Fruit fly (Drosophila melanogaster): Measurements from ENCODE around the gene Elo68beta.

The Elo68beta gene

dm6 chr3L:11070372-11070854 is 31.1 kb downstream of the Elo68beta start, which contains the start of gene Mocs1 (continued):
- TF ChIP-seq CG33557 (GFP tag; optimal IDR thresholded peaks at IDR 0.05), result no peak
- TF ChIP-seq HLH3B (GFP tag; IDR thresholded peaks at IDR 0.05), result no peak
- TF ChIP-seq CG5245 (GFP tag; optimal IDR thresholded peaks at IDR 0.05), result no peak
- no peak for TF ChIP-seq Hand (GFP tag; optimal IDR thresholded peaks at IDR 0.05)
- TF ChIP-seq B-H2 (GFP tag; optimal IDR thresholded peaks at IDR 0.05), result peak; percentile 36
- no peak for TF ChIP-seq CG10431 (GFP tag; optimal IDR thresholded peaks at IDR 0.05)
- TF ChIP-seq ems (GFP tag; optimal IDR thresholded peaks at IDR 0.05), result no peak
- no peak for TF ChIP-seq Taf1 (GFP tag; IDR thresholded peaks at IDR 0.05)
- TF ChIP-seq Poxn (GFP tag; IDR thresholded peaks at IDR 0.05), result no peak
- no peak for TF ChIP-seq D (optimal IDR thresholded peaks at IDR 0.05)
- no peak for TF ChIP-seq D (GFP tag; optimal IDR thresholded peaks at IDR 0.05)
- TF ChIP-seq CG6272 (GFP tag; IDR thresholded peaks at IDR 0.05), result no peak
- TF ChIP-seq CG10565 (GFP tag; optimal IDR thresholded peaks at IDR 0.05), result no peak
- no peak for TF ChIP-seq Dp (GFP tag; optimal IDR thresholded peaks at IDR 0.05)
- TF ChIP-seq C15 (GFP tag; IDR thresholded peaks at IDR 0.05), result no peak
- TF ChIP-seq ab (GFP tag; optimal IDR thresholded peaks at IDR 0.05), result no peak
- TF ChIP-seq Hmr (GFP tag; optimal IDR thresholded peaks at IDR 0.05), result peak; percentile 22
- TF ChIP-seq gce (GFP tag; IDR thresholded peaks at IDR 0.05), result no peak
- no peak for TF ChIP-seq CG30020 (tag; optimal IDR thresholded peaks at IDR 0.05)
- no peak for TF ChIP-seq CG15601 (tag; optimal IDR thresholded peaks at IDR 0.05)
- TF ChIP-seq prd (optimal IDR thresholded peaks at IDR 0.05), result no peak
- no peak for TF ChIP-seq prd (GFP tag; IDR thresholded peaks at IDR 0.05)
- TF ChIP-seq Atf6 (GFP tag; IDR thresholded peaks at IDR 0.05), result 0 out of 2 replicates have a peak, but pooled peaks have one; percentile 43
- TF ChIP-seq exex (tag; optimal IDR thresholded peaks at IDR 0.05), result no peak
- TF ChIP-seq Awh (GFP tag; IDR thresholded peaks at IDR 0.05), result no peak
- TF ChIP-seq Lpt (GFP tag; optimal IDR thresholded peaks at IDR 0.05), result no peak
- TF ChIP-seq Dip3 (GFP tag; optimal IDR thresholded peaks at IDR 0.05), result no peak
- TF ChIP-seq unc-4 (GFP tag; IDR thresholded peaks at IDR 0.05; ENCODE audit: partially characterized antibody), result no peak
- no peak for TF ChIP-seq CG10147 (GFP tag; optimal IDR thresholded peaks at IDR 0.05)
- no peak for TF ChIP-seq CG18011 (GFP tag; optimal IDR thresholded peaks at IDR 0.05)
- TF ChIP-seq lab (GFP tag; optimal IDR thresholded peaks at IDR 0.05), result peak; percentile 68
- no peak for TF ChIP-seq Six4 (GFP tag; optimal IDR thresholded peaks at IDR 0.05)
- TF ChIP-seq D19B (GFP tag; optimal IDR thresholded peaks at IDR 0.05), result no peak
- TF ChIP-seq CG2120 (GFP tag; optimal IDR thresholded peaks at IDR 0.05), result no peak
- TF ChIP-seq abd-A (tag; optimal IDR thresholded peaks at IDR 0.05), result no peak
- TF ChIP-seq CTCF (GFP tag; optimal IDR thresholded peaks at IDR 0.05), result no peak
- no peak for TF ChIP-seq z (GFP tag; IDR thresholded peaks at IDR 0.05)
- no peak; the same call in 2 of the 3 replicates for TF ChIP-seq B-H1 (GFP tag; IDR thresholded peaks at IDR 0.05)
- TF ChIP-seq CG34224 (GFP tag; IDR thresholded peaks at IDR 0.05; ENCODE audit: partially characterized antibody), result no peak; the same call in 2 of the 3 replicates
- TF ChIP-seq Tbp (GFP tag; optimal IDR thresholded peaks at IDR 0.05), result no peak
- TF ChIP-seq Fer1 (GFP tag; optimal IDR thresholded peaks at IDR 0.05), result peak; percentile 41
- TF ChIP-seq CG13894 (tag; optimal IDR thresholded peaks at IDR 0.05), result no peak
- TF ChIP-seq CG8478 (optimal IDR thresholded peaks at IDR 0.05), result no peak
- TF ChIP-seq CG14860 (GFP tag; IDR thresholded peaks at IDR 0.05; ENCODE audit: partially characterized antibody), result no peak
- TF ChIP-seq H15 (GFP tag; IDR thresholded peaks at IDR 0.05), result no peak
- no peak for TF ChIP-seq jumu (GFP tag; optimal IDR thresholded peaks at IDR 0.05)
- no peak for TF ChIP-seq NC2α (GFP tag; optimal IDR thresholded peaks at IDR 0.05)
- TF ChIP-seq vnd (GFP tag; IDR thresholded peaks at IDR 0.05; ENCODE audit: partially characterized antibody), result no peak
- TF ChIP-seq Dad (GFP tag; optimal IDR thresholded peaks at IDR 0.05), result no peak
- no peak for TF ChIP-seq yki (optimal IDR thresholded peaks at IDR 0.05)
- no peak for TF ChIP-seq en (GFP tag; optimal IDR thresholded peaks at IDR 0.05)
- no peak for TF ChIP-seq kay (GFP tag; optimal IDR thresholded peaks at IDR 0.05)
- no peak for TF ChIP-seq CG16813 (GFP tag; IDR thresholded peaks at IDR 0.05; ENCODE audit: partially characterized antibody)
- no peak for TF ChIP-seq mam (GFP tag; optimal IDR thresholded peaks at IDR 0.05)
